Worm (Caenorhabditis elegans) whole organism, early embryonic: Measurements from ENCODE around the gene nos-2.

Experiments used
- B0310.2 ChIP-seq: sonication (generic microtip); optimal IDR thresholded peaks from 2 replicates; lab custom pipeline; 2016; ENCODE audit warnings: mild to moderate bottlenecking, missing genetic modification characterization, missing compliant biosample characterization
- F13C5.2 ChIP-seq: sonication (generic microtip); optimal IDR thresholded peaks from 2 replicates; lab custom pipeline; 2017; ENCODE audit warnings: mild to moderate bottlenecking, missing genetic modification characterization, inconsistent platforms, missing compliant biosample characterization
- aly-1 ChIP-seq: sonication (generic microtip); optimal IDR thresholded peaks from 2 replicates; lab custom pipeline; 2016; ENCODE audit warnings: missing genetic modification characterization, missing compliant biosample characterization
- ama-1 ChIP-seq: fragments of 150-350 bp; optimal IDR thresholded peaks from 2 replicates; lab custom pipeline; 2014
- ceh-13 ChIP-seq: fragments of 200-800 bp; sonication (Bioruptor generic); optimal IDR thresholded peaks from 2 replicates; lab custom pipeline; 2018; ENCODE audit warnings: mild to moderate bottlenecking, missing genetic modification characterization, missing compliant biosample characterization
- ceh-36 ChIP-seq: sonication (generic microtip); optimal IDR thresholded peaks from 2 replicates; lab custom pipeline; 2016; ENCODE audit warnings: missing genetic modification characterization, inconsistent platforms, missing compliant biosample characterization
- ets-7 ChIP-seq: sonication (generic microtip); optimal IDR thresholded peaks from 2 replicates; lab custom pipeline; 2016; ENCODE audit warnings: missing genotype, missing genetic modification characterization, missing compliant biosample characterization
- flt-1 ChIP-seq: fragments of 200-800 bp; sonication (Bioruptor generic); IDR thresholded peaks from 2 replicates; pipeline ENCODE4 v1.3.6; 2022; ENCODE audit warnings: missing genetic modification characterization, missing compliant biosample characterization
- pes-1 ChIP-seq: fragments of 200-800 bp; sonication (Bioruptor generic); IDR thresholded peaks from 2 replicates; pipeline ENCODE4 v1.3.6; 2022; ENCODE audit warnings: missing genetic modification reagents, missing genetic modification characterization, missing compliant biosample characterization
- scrt-1 ChIP-seq: fragments of 200-800 bp; sonication (Bioruptor generic); IDR thresholded peaks from 2 replicates; pipeline ENCODE4 v1.3.6; 2022; ENCODE audit warnings: missing genetic modification characterization, missing compliant biosample characterization
- sea-1 ChIP-seq: fragments of 200-800 bp; sonication (Bioruptor generic); conservative IDR thresholded peaks from 2 replicates; pipeline ENCODE4 v1.3.6; 2022; ENCODE audit warnings: missing genetic modification characterization, missing compliant biosample characterization
- tbx-11 ChIP-seq: fragments of 200-800 bp; sonication (Bioruptor generic); IDR thresholded peaks from 2 replicates; pipeline ENCODE4 v1.3.6; 2022; ENCODE audit warnings: missing genetic modification characterization, missing compliant biosample characterization
- tbx-37 ChIP-seq: fragments of 200-800 bp; sonication (Bioruptor generic); conservative IDR thresholded peaks from 2 replicates; pipeline ENCODE4 v1.3.6; 2022; ENCODE audit warnings: missing genetic modification reagents, missing genetic modification characterization, missing compliant biosample characterization
- tra-4 ChIP-seq: sonication (generic microtip); optimal IDR thresholded peaks from 2 replicates; lab custom pipeline; 2017; ENCODE audit warnings: missing genetic modification characterization, missing compliant biosample characterization

- TF ChIP-seq tra-4, result no peak
- no peak for TF ChIP-seq ceh-13 (GFP tag; lab: Kevin White, UChicago)
- TF ChIP-seq tbx-11 (GFP tag; lab: Robert Waterston, UW), result no peak
- TF ChIP-seq scrt-1 (GFP tag; lab: Robert Waterston, UW), result no peak
- no peak for TF ChIP-seq flt-1
- TF ChIP-seq ama-1, result no peak
- no peak for TF ChIP-seq ceh-36 (tag; lab: Kevin White, UChicago)
- no peak for TF ChIP-seq B0310.2 (tag; lab: Kevin White, UChicago)
- TF ChIP-seq aly-1 (tag; lab: Kevin White, UChicago), result no peak
- no peak for TF ChIP-seq ets-7 (tag; lab: Kevin White, UChicago)
- TF ChIP-seq F13C5.2 (tag; lab: Kevin White, UChicago), result no peak
- no peak for TF ChIP-seq sea-1 (GFP tag; lab: Robert Waterston, UW)
- no peak for TF ChIP-seq pes-1 (GFP tag; lab: Robert Waterston, UW)
- TF ChIP-seq tbx-37, result no peak
Measured at ce11 chrII:7049470-7049869, 15.9 kb upstream of the nos-2 start.
